Fruit fly (Drosophila melanogaster): ENCODE measurements around the gene CG34132.

Gene CG34132

DNA sequence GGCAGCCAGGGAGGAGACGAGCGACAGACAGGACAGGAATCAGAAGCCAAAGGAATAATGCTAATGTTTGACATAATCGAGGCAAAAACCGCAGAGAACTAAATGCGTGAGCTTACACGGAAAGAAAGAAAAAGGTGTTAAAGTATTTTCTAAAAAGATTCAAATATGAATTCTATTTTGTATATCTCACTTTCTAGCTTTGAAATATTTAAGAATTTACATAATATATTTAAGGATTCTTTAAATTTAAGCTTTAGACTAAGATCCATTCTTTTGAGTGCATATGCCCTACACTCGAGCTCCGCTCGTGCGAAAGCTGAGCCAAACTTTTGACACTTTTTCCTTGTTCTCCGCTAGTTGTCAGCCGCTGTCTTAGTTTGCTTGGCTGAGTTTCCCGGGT, 45.9 kb downstream of the CG34132 start (continued):
- TF ChIP-seq cg (GFP tag; optimal IDR thresholded peaks at IDR 0.05) (no peak), stwl (tag; optimal IDR thresholded peaks at IDR 0.05) (no peak), row (GFP tag; IDR thresholded peaks at IDR 0.05) (peak; percentile 62; the same call in 2 of the 3 replicates), sna (GFP tag; IDR thresholded peaks at IDR 0.05; ENCODE audit: partially characterized antibody) (no peak), tgo (GFP tag; IDR thresholded peaks at IDR 0.05) (peak; percentile 35; the same call in 2 of the 3 replicates), CG9817 (tag; optimal IDR thresholded peaks at IDR 0.05) (peak; percentile 14), CG15479 (GFP tag; optimal IDR thresholded peaks at IDR 0.05) (no peak), sc (optimal IDR thresholded peaks at IDR 0.05) (no peak), sc (GFP tag; optimal IDR thresholded peaks at IDR 0.05) (no peak), gem (tag; optimal IDR thresholded peaks at IDR 0.05) (peak; percentile 55), CG6791 (GFP tag; IDR thresholded peaks at IDR 0.05; ENCODE audit: partially characterized antibody) (no peak), Lhr (GFP tag; optimal IDR thresholded peaks at IDR 0.05) (no peak), tio (GFP tag; optimal IDR thresholded peaks at IDR 0.05) (no peak), CG34224 (GFP tag; IDR thresholded peaks at IDR 0.05; ENCODE audit: partially characterized antibody) (no peak), CG4820 (GFP tag; optimal IDR thresholded peaks at IDR 0.05) (no peak), gfzf (GFP tag; optimal IDR thresholded peaks at IDR 0.05) (no peak), CG17802 (tag; optimal IDR thresholded peaks at IDR 0.05) (no peak), CG15601 (tag; optimal IDR thresholded peaks at IDR 0.05) (no peak), CoRest (tag; optimal IDR thresholded peaks at IDR 0.05) (peak; percentile 10), ERR (GFP tag; optimal IDR thresholded peaks at IDR 0.05) (no peak)

dm6 chr2L:7932091-7932769, 46.9 kb downstream of the CG34132 start:
- peak; percentile 42 for TF ChIP-seq CG10979 (tag; optimal IDR thresholded peaks at IDR 0.05)
- peak; percentile 73 for TF ChIP-seq H15 (GFP tag; IDR thresholded peaks at IDR 0.05)
- TF ChIP-seq onecut (GFP tag; IDR thresholded peaks at IDR 0.05): peak; percentile 69
- TF ChIP-seq E2f2 (GFP tag; IDR thresholded peaks at IDR 0.05): peak; percentile 33; the same call in 1 of the 2 replicates
- no peak for TF ChIP-seq CG43689 (GFP tag; IDR thresholded peaks at IDR 0.05)
- TF ChIP-seq CG32532 (GFP tag; IDR thresholded peaks at IDR 0.05): peak; percentile 84
- peak; percentile 28 for TF ChIP-seq Adf1 (GFP tag; IDR thresholded peaks at IDR 0.05)
- no peak for TF ChIP-seq twi (tag; optimal IDR thresholded peaks at IDR 0.05)
- TF ChIP-seq CG11723 (GFP tag; optimal IDR thresholded peaks at IDR 0.05): no peak
- peak; percentile 11; the same call in 1 of the 2 replicates for TF ChIP-seq dimm (GFP tag; IDR thresholded peaks at IDR 0.05)
- peak; percentile 32 for TF ChIP-seq CG15601 (tag; optimal IDR thresholded peaks at IDR 0.05)
- TF ChIP-seq vnd (GFP tag; IDR thresholded peaks at IDR 0.05; ENCODE audit: partially characterized antibody): no peak
- TF ChIP-seq tup (GFP tag; optimal IDR thresholded peaks at IDR 0.05): peak; percentile 44
- peak; percentile 63 for TF ChIP-seq unpg (GFP tag; optimal IDR thresholded peaks at IDR 0.05)
- TF ChIP-seq CG7372 (GFP tag; IDR thresholded peaks at IDR 0.05): no peak
- TF ChIP-seq CG11398 (GFP tag; optimal IDR thresholded peaks at IDR 0.05): no peak
- TF ChIP-seq Lim3 (GFP tag; IDR thresholded peaks at IDR 0.05): no peak
- TF ChIP-seq grn (GFP tag; optimal IDR thresholded peaks at IDR 0.05): peak; percentile 10
- TF ChIP-seq Abd-B (GFP tag; optimal IDR thresholded peaks at IDR 0.05): peak; percentile 12
- TF ChIP-seq Aef1 (GFP tag; IDR thresholded peaks at IDR 0.05): peak; percentile 84
- peak; percentile 21 to 80 for TF ChIP-seq Hr51 (GFP tag; optimal IDR thresholded peaks at IDR 0.05)
- peak; percentile 52 for TF ChIP-seq org-1 (GFP tag; optimal IDR thresholded peaks at IDR 0.05)
- TF ChIP-seq Fer3 (tag; optimal IDR thresholded peaks at IDR 0.05): peak; percentile 87
- no peak for TF ChIP-seq psq (GFP tag; optimal IDR thresholded peaks at IDR 0.05)
- no peak for TF ChIP-seq chm (GFP tag; IDR thresholded peaks at IDR 0.05)
- TF ChIP-seq BEAF-32 (GFP tag; optimal IDR thresholded peaks at IDR 0.05): no peak
- peak; percentile 80 for TF ChIP-seq lmd (GFP tag; IDR thresholded peaks at IDR 0.05)
- TF ChIP-seq CG2129 (GFP tag; IDR thresholded peaks at IDR 0.05; ENCODE audit: partially characterized antibody): no peak
- TF ChIP-seq Scr (GFP tag; IDR thresholded peaks at IDR 0.05; ENCODE audit: partially characterized antibody): no peak
- peak; percentile 79 for TF ChIP-seq dmrt99B (tag; optimal IDR thresholded peaks at IDR 0.05)
- no peak for TF ChIP-seq ERR (GFP tag; optimal IDR thresholded peaks at IDR 0.05)

Data from whole organism, embryonic.